Fruit fly (Drosophila melanogaster): Measurements from ENCODE around the gene Nna1.

Gene Nna1

dm6 chrX:13739411-13739888 lies 47.4 kb downstream of the Nna1 start, which contains the start of gene CG11151 (continued):
- peak; percentile 96 for TF ChIP-seq Ptx1 (GFP tag; IDR thresholded peaks at IDR 0.05)
- peak; percentile 90 for TF ChIP-seq Gug (GFP tag; IDR thresholded peaks at IDR 0.05)
- TF ChIP-seq z (GFP tag; IDR thresholded peaks at IDR 0.05), result peak; percentile 47; the same call in 1 of the 3 replicates
- TF ChIP-seq NC2β (GFP tag; optimal IDR thresholded peaks at IDR 0.05), result peak; percentile 96
- peak; percentile 72 for TF ChIP-seq aop (GFP tag; IDR thresholded peaks at IDR 0.05)
- TF ChIP-seq CG9932 (GFP tag; IDR thresholded peaks at IDR 0.05), result peak; percentile 94
- peak; percentile 71 for TF ChIP-seq CG14860 (GFP tag; IDR thresholded peaks at IDR 0.05; ENCODE audit: partially characterized antibody)
- peak; percentile 70 for TF ChIP-seq CG14965 (GFP tag; optimal IDR thresholded peaks at IDR 0.05; ENCODE audit: borderline replicate concordance)
- TF ChIP-seq sisA (GFP tag; IDR thresholded peaks at IDR 0.05), result peak; percentile 95
- TF ChIP-seq bab2 (GFP tag; optimal IDR thresholded peaks at IDR 0.05), result peak; percentile 97
- peak; percentile 90 for TF ChIP-seq D19B (GFP tag; optimal IDR thresholded peaks at IDR 0.05)
- peak; percentile 94 for TF ChIP-seq Dad (GFP tag; optimal IDR thresholded peaks at IDR 0.05)
- TF ChIP-seq twi (tag; optimal IDR thresholded peaks at IDR 0.05), result peak; percentile 93
- peak; percentile 68 for TF ChIP-seq Bgb (GFP tag; IDR thresholded peaks at IDR 0.05; ENCODE audit: partially characterized antibody)
- peak; percentile 96 for TF ChIP-seq CG2199 (GFP tag; IDR thresholded peaks at IDR 0.05)

- peak; percentile 33 for TF ChIP-seq nmo (GFP tag; optimal IDR thresholded peaks at IDR 0.05)
- peak; percentile 62 to 72 for TF ChIP-seq Hr51 (GFP tag; optimal IDR thresholded peaks at IDR 0.05)
- peak; percentile 63 for TF ChIP-seq p53 (GFP tag; optimal IDR thresholded peaks at IDR 0.05)
- TF ChIP-seq jumu (GFP tag; optimal IDR thresholded peaks at IDR 0.05), result peak; percentile 79
- TF ChIP-seq odd (GFP tag; optimal IDR thresholded peaks at IDR 0.05), result peak; percentile 70
- TF ChIP-seq kni (GFP tag; optimal IDR thresholded peaks at IDR 0.05), result no peak
- TF ChIP-seq chn (GFP tag; optimal IDR thresholded peaks at IDR 0.05), result peak; percentile 72
- TF ChIP-seq CG1024 (GFP tag; IDR thresholded peaks at IDR 0.05), result peak; percentile 74
- peak; percentile 80 for TF ChIP-seq CG6765 (GFP tag; optimal IDR thresholded peaks at IDR 0.05)
- no peak for TF ChIP-seq CG3163 (GFP tag; optimal IDR thresholded peaks at IDR 0.05)
- peak; percentile 92 for TF ChIP-seq Antp (GFP tag; optimal IDR thresholded peaks at IDR 0.05)
- peak; percentile 85 for TF ChIP-seq Ada2b (GFP tag; IDR thresholded peaks at IDR 0.05)
- TF ChIP-seq org-1 (GFP tag; optimal IDR thresholded peaks at IDR 0.05), result peak; percentile 44
- TF ChIP-seq Lim3 (GFP tag; IDR thresholded peaks at IDR 0.05), result no peak
- TF ChIP-seq Vsx1 (GFP tag; optimal IDR thresholded peaks at IDR 0.05), result peak; percentile 31
- peak; percentile 67 for TF ChIP-seq CG5245 (GFP tag; optimal IDR thresholded peaks at IDR 0.05)
- peak; percentile 83 for TF ChIP-seq pum (GFP tag; optimal IDR thresholded peaks at IDR 0.05)
- TF ChIP-seq NFAT (GFP tag; IDR thresholded peaks at IDR 0.05), result peak; percentile 93
- TF ChIP-seq ap (GFP tag; IDR thresholded peaks at IDR 0.05), result peak; percentile 48
- TF ChIP-seq CG31388 (GFP tag; optimal IDR thresholded peaks at IDR 0.05), result no peak
- peak; percentile 36 for TF ChIP-seq Jarid2 (GFP tag; optimal IDR thresholded peaks at IDR 0.05)
- no peak for TF ChIP-seq ERR (GFP tag; optimal IDR thresholded peaks at IDR 0.05)
- no peak for TF ChIP-seq HLH4C (GFP tag; IDR thresholded peaks at IDR 0.05; ENCODE audit: partially characterized antibody)
- TF ChIP-seq ato (GFP tag; IDR thresholded peaks at IDR 0.05; ENCODE audit: partially characterized antibody), result no peak
- TF ChIP-seq chif (GFP tag; optimal IDR thresholded peaks at IDR 0.05), result peak; percentile 67 to 80
- peak; percentile 61 for TF ChIP-seq CG1792 (GFP tag; optimal IDR thresholded peaks at IDR 0.05)
- peak; percentile 70 for TF ChIP-seq CG1647 (GFP tag; optimal IDR thresholded peaks at IDR 0.05)
- peak; percentile 74; the same call in 2 of the 3 replicates for TF ChIP-seq CG6175 (GFP tag; IDR thresholded peaks at IDR 0.05)
- peak; percentile 58; the same call in 1 of the 2 replicates for TF ChIP-seq CG17612 (GFP tag; IDR thresholded peaks at IDR 0.05)
- peak; percentile 43 for TF ChIP-seq CG6254 (GFP tag; optimal IDR thresholded peaks at IDR 0.05)
- TF ChIP-seq Doc3 (GFP tag; IDR thresholded peaks at IDR 0.05; ENCODE audit: partially characterized antibody), result no peak
- no peak for TF ChIP-seq NC2β (GFP tag; optimal IDR thresholded peaks at IDR 0.05)
- no peak for TF ChIP-seq usp (GFP tag; optimal IDR thresholded peaks at IDR 0.05)
- peak; percentile 18 for TF ChIP-seq D19A (tag; optimal IDR thresholded peaks at IDR 0.05)
- TF ChIP-seq fu2 (GFP tag; optimal IDR thresholded peaks at IDR 0.05), result peak; percentile 66
- no peak for TF ChIP-seq mld (GFP tag; IDR thresholded peaks at IDR 0.05; ENCODE audit: partially characterized antibody)
These were observed 48.0 kb downstream of the Nna1 start for dm6 chrX:13740062-13740461.
